Fruit fly (Drosophila melanogaster): ENCODE data around the gene Capr.

DNA sequence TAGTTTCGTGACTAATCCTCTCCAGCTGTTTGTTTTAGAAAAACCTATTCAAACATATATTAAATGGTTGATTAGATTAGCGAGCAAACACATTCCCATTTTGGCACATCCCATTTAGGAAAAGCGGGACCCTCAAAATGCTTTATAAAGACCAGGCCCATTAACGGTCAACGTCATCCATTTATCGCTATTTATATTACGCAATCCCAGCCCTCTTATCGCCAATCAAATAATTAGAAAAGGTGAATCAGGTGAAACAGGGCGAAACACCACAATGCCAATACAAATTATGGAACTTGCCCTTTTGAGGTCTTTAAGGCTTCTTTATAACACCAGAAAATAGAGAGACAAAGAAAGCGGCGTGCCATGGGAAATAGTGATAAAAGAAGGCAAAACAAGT lies 35.1 kb downstream of the Capr start:
- no peak for TF ChIP-seq Crg-1 (GFP tag; optimal IDR thresholded peaks at IDR 0.05)
- no peak for TF ChIP-seq CG12768 (GFP tag; optimal IDR thresholded peaks at IDR 0.05)
- TF ChIP-seq CG11617 (GFP tag; optimal IDR thresholded peaks at IDR 0.05) = no peak
